Fruit fly (Drosophila melanogaster) whole organism, embryonic: Measurements from ENCODE around the gene NdufA3.

Experiments used
- Adf1 ChIP-seq: fragments of 200-800 bp; sonication (Bioruptor generic); IDR thresholded peaks from 2 replicates; pipeline ENCODE4 v1.3.6; 2022; ENCODE audit warnings: missing biosample characterization, missing genetic modification characterization
- CG10959 ChIP-seq: fragments of 200-800 bp; sonication (Bioruptor generic); IDR thresholded peaks from 2 replicates; pipeline ENCODE4 v1.3.6; 2022; ENCODE audit warnings: missing biosample characterization, missing genetic modification characterization
- CG11247 ChIP-seq: fragments of 200-800 bp; sonication (Bioruptor generic); IDR thresholded peaks from 2 replicates; pipeline ENCODE4 v1.3.6; 2022; ENCODE audit warnings: missing biosample characterization, missing genetic modification characterization
- CG11696 ChIP-seq: fragments of 200-800 bp; sonication (Bioruptor generic); IDR thresholded peaks from 2 replicates; pipeline ENCODE4 v1.3.6; 2022; ENCODE audit warnings: missing biosample characterization, missing genetic modification characterization
- CG11723 ChIP-seq: fragments of 200-800 bp; sonication (Bioruptor generic); optimal IDR thresholded peaks from 2 replicates; lab custom pipeline; 2017; ENCODE audit warnings: missing biosample characterization, mild to moderate bottlenecking, missing genetic modification characterization
- CG12071 ChIP-seq: fragments of 200-800 bp; sonication (Bioruptor generic); optimal IDR thresholded peaks from 3 replicates; lab custom pipeline; 2018; ENCODE audit warnings: missing biosample characterization, mild to moderate bottlenecking, missing genetic modification characterization
- CG15011 ChIP-seq: fragments of 200-800 bp; sonication (Bioruptor generic); optimal IDR thresholded peaks from 3 replicates; lab custom pipeline; 2018; ENCODE audit warnings: missing biosample characterization, mild to moderate bottlenecking, missing genetic modification characterization
- CG15479 ChIP-seq: fragments of 200-800 bp; sonication (Bioruptor generic); optimal IDR thresholded peaks from 3 replicates; lab custom pipeline; 2019; ENCODE audit warnings: missing biosample characterization, mild to moderate bottlenecking, missing genetic modification characterization, moderate library complexity
- CG16813 ChIP-seq: fragments of 200-800 bp; sonication (Bioruptor generic); IDR thresholded peaks from 3 replicates; pipeline ENCODE4 v1.3.6; 2022; ENCODE audit warnings: missing biosample characterization, missing genetic modification characterization; ENCODE audit not compliant: partially characterized antibody
- CG18262 ChIP-seq: fragments of 200-800 bp; optimal IDR thresholded peaks from 3 replicates; lab custom pipeline; 2019; ENCODE audit warnings: missing biosample characterization, mild to moderate bottlenecking, missing genetic modification characterization, moderate library complexity
- CG31224 ChIP-seq: fragments of 200-800 bp; sonication (Bioruptor generic); IDR thresholded peaks from 2 replicates; pipeline ENCODE4 v1.3.6; 2022; ENCODE audit warnings: missing biosample characterization, missing genetic modification characterization
- CG31365 ChIP-seq: fragments of 200-800 bp; sonication (Bioruptor generic); optimal IDR thresholded peaks from 2 replicates; lab custom pipeline; 2018; ENCODE audit warnings: missing biosample characterization, mild to moderate bottlenecking, missing genetic modification characterization
- CG33557 ChIP-seq: fragments of 200-800 bp; sonication (Bioruptor generic); optimal IDR thresholded peaks from 2 replicates; lab custom pipeline; 2019; ENCODE audit warnings: missing biosample characterization, mild to moderate bottlenecking, missing genetic modification characterization, moderate library complexity
- CG34376 ChIP-seq: fragments of 200-800 bp; sonication (Bioruptor generic); optimal IDR thresholded peaks from 2 replicates; lab custom pipeline; 2018; ENCODE audit warnings: missing biosample characterization, mild to moderate bottlenecking, missing genetic modification characterization
- CG34422 ChIP-seq: fragments of 200-800 bp; sonication (Bioruptor generic); IDR thresholded peaks from 3 replicates; pipeline ENCODE4 v1.3.6; 2022; ENCODE audit warnings: missing biosample characterization, missing genetic modification characterization
- CG4360 ChIP-seq: fragments of 200-800 bp; sonication (Bioruptor generic); IDR thresholded peaks from 2 replicates; pipeline ENCODE4 v1.3.6; 2022; ENCODE audit warnings: missing biosample characterization, missing genetic modification characterization
- CG6765 ChIP-seq: fragments of 200-800 bp; sonication (Bioruptor generic); optimal IDR thresholded peaks from 3 replicates; lab custom pipeline; 2017; ENCODE audit warnings: missing biosample characterization, mild to moderate bottlenecking, missing genetic modification characterization
- CG7357 ChIP-seq: fragments of 200-800 bp; sonication (Bioruptor generic); IDR thresholded peaks from 3 replicates; pipeline ENCODE4 v1.3.6; 2022; ENCODE audit warnings: missing biosample characterization, missing genetic modification characterization
- CG7556 ChIP-seq: fragments of 200-800 bp; sonication (Bioruptor generic); optimal IDR thresholded peaks from 2 replicates; lab custom pipeline; 2017; ENCODE audit warnings: missing biosample characterization, mild to moderate bottlenecking, missing genetic modification characterization
- CG7928 ChIP-seq: fragments of 200-800 bp; sonication (Bioruptor generic); optimal IDR thresholded peaks from 2 replicates; lab custom pipeline; 2017; ENCODE audit warnings: missing biosample characterization, mild to moderate bottlenecking, missing genetic modification characterization
- CG8765 ChIP-seq: fragments of 200-800 bp; sonication (Bioruptor generic); IDR thresholded peaks from 2 replicates; pipeline ENCODE4 v1.3.6; 2022; ENCODE audit warnings: missing biosample characterization, missing genetic modification characterization
- CG9609 ChIP-seq: fragments of 200-800 bp; sonication (Bioruptor generic); optimal IDR thresholded peaks from 3 replicates; lab custom pipeline; 2016; ENCODE audit warnings: missing biosample characterization, missing genetic modification characterization
- CG9727 ChIP-seq: fragments of 200-800 bp; sonication (Bioruptor generic); optimal IDR thresholded peaks from 3 replicates; lab custom pipeline; 2017; ENCODE audit warnings: missing biosample characterization, mild to moderate bottlenecking, missing genetic modification characterization
- D19A ChIP-seq: fragments of 200-800 bp; optimal IDR thresholded peaks from 3 replicates; lab custom pipeline; 2019; ENCODE audit warnings: missing biosample characterization, mild to moderate bottlenecking, missing genetic modification characterization, moderate library complexity
- Fer1 ChIP-seq: fragments of 200-800 bp; sonication (Bioruptor generic); optimal IDR thresholded peaks from 2 replicates; lab custom pipeline; 2017; ENCODE audit warnings: missing biosample characterization, mild to moderate bottlenecking, missing genetic modification characterization
- HLH4C ChIP-seq: fragments of 200-800 bp; sonication (Bioruptor generic); IDR thresholded peaks from 3 replicates; pipeline ENCODE4 v1.3.6; 2022; ENCODE audit warnings: missing biosample characterization, missing genetic modification characterization; ENCODE audit not compliant: partially characterized antibody
- Oli ChIP-seq: fragments of 200-800 bp; sonication (Bioruptor generic); optimal IDR thresholded peaks from 2 replicates; lab custom pipeline; 2018; ENCODE audit warnings: missing biosample characterization, mild to moderate bottlenecking, missing genetic modification characterization, moderate library complexity
- Ravus ChIP-seq: fragments of 200-800 bp; sonication (Bioruptor generic); IDR thresholded peaks from 2 replicates; pipeline ENCODE4 v1.3.6; 2022; ENCODE audit warnings: missing biosample characterization, missing genetic modification characterization
- Sin3A ChIP-seq: fragments of >200 bp; optimal IDR thresholded peaks from 2 replicates; lab custom pipeline; 2018
- Sry-β ChIP-seq: fragments of 200-800 bp; sonication (Bioruptor generic); optimal IDR thresholded peaks from 2 replicates; lab custom pipeline; 2018; ENCODE audit warnings: missing biosample characterization, mild to moderate bottlenecking, missing genetic modification characterization, moderate library complexity
- Ssrp ChIP-seq: fragments of 200-800 bp; sonication (Bioruptor generic); optimal IDR thresholded peaks from 2 replicates; lab custom pipeline; 2018; ENCODE audit warnings: missing biosample characterization, mild to moderate bottlenecking, missing genetic modification characterization, moderate library complexity
- abd-A ChIP-seq: fragments of 200-800 bp; sonication (Bioruptor generic); optimal IDR thresholded peaks from 3 replicates; lab custom pipeline; 2019; ENCODE audit warnings: missing biosample characterization, mild to moderate bottlenecking, missing genetic modification characterization, moderate library complexity
- ase ChIP-seq: fragments of 200-800 bp; sonication (Bioruptor generic); IDR thresholded peaks from 3 replicates; pipeline ENCODE4 v1.3.6; 2022; ENCODE audit warnings: missing biosample characterization, missing genetic modification characterization
- bbx ChIP-seq: fragments of 200-800 bp; sonication (Bioruptor generic); IDR thresholded peaks from 2 replicates; pipeline ENCODE4 v1.3.6; 2022; ENCODE audit warnings: missing biosample characterization, missing genetic modification characterization; ENCODE audit not compliant: partially characterized antibody
- bowl ChIP-seq: fragments of 200-800 bp; sonication (Bioruptor generic); IDR thresholded peaks from 2 replicates; pipeline ENCODE4 v1.3.6; 2022; ENCODE audit warnings: missing biosample characterization, missing genetic modification characterization
- dimm ChIP-seq: fragments of 200-800 bp; sonication (Bioruptor generic); IDR thresholded peaks from 2 replicates; pipeline ENCODE4 v1.3.6; 2022; ENCODE audit warnings: missing biosample characterization, missing genetic modification characterization
- dpn ChIP-seq, 2 experiments: fragments of 200-800 bp; sonication (Bioruptor generic); optimal IDR thresholded peaks; 3 replicates each; lab custom pipeline; 2016; ENCODE audit warnings: missing biosample characterization in 2 of 2, missing genetic modification characterization in 2 of 2
- ham ChIP-seq: fragments of 200-800 bp; sonication (Bioruptor generic); IDR thresholded peaks from 2 replicates; pipeline ENCODE4 v1.3.6; 2022; ENCODE audit warnings: missing biosample characterization, missing genetic modification characterization
- ind ChIP-seq: fragments of 200-800 bp; sonication (Bioruptor generic); optimal IDR thresholded peaks from 3 replicates; lab custom pipeline; 2016; ENCODE audit warnings: missing biosample characterization, missing genetic modification characterization
- lilli ChIP-seq: fragments of 200-800 bp; sonication (Bioruptor generic); optimal IDR thresholded peaks from 3 replicates; lab custom pipeline; 2016; ENCODE audit warnings: missing biosample characterization, missing genetic modification characterization
- phol ChIP-seq: fragments of 200-800 bp; sonication (Bioruptor generic); optimal IDR thresholded peaks from 3 replicates; lab custom pipeline; 2018; ENCODE audit warnings: missing biosample characterization, mild to moderate bottlenecking, missing genetic modification characterization, moderate library complexity
- prd ChIP-seq, 3 experiments: fragments of >200 bp in 2 of 3; fragments of 200-800 bp in 1 of 3; sonication (Bioruptor generic) in 1 of 3; optimal IDR thresholded peaks in 2 of 3; IDR thresholded peaks in 1 of 3; 2 replicates in 2 of 3; 3 replicates in 1 of 3; pipeline versions ENCODE4 v1.3.6 to Lab custom; 2017 to 2022; ENCODE audit warnings: missing biosample characterization in 1 of 3, missing genetic modification characterization in 1 of 3
- row ChIP-seq: fragments of 200-800 bp; sonication (Bioruptor generic); IDR thresholded peaks from 3 replicates; pipeline ENCODE4 v1.3.6; 2022; ENCODE audit warnings: missing biosample characterization, missing genetic modification characterization
- sim ChIP-seq: fragments of 200-800 bp; sonication (Bioruptor generic); IDR thresholded peaks from 2 replicates; pipeline ENCODE4 v1.3.6; 2022; ENCODE audit warnings: missing biosample characterization, missing genetic modification characterization
- ssp ChIP-seq: fragments of 200-800 bp; sonication (Bioruptor generic); IDR thresholded peaks from 2 replicates; pipeline ENCODE4 v1.3.6; 2022; ENCODE audit warnings: missing biosample characterization, missing genetic modification characterization
- stc ChIP-seq: fragments of 200-800 bp; sonication (Bioruptor generic); IDR thresholded peaks from 2 replicates; pipeline ENCODE4 v1.3.6; 2022; ENCODE audit warnings: missing biosample characterization, missing genetic modification characterization
- tgo ChIP-seq: fragments of 200-800 bp; sonication (Bioruptor generic); IDR thresholded peaks from 3 replicates; pipeline ENCODE4 v1.3.6; 2022; ENCODE audit warnings: missing biosample characterization, missing genetic modification characterization
- tna ChIP-seq: fragments of 200-800 bp; sonication (Bioruptor generic); IDR thresholded peaks from 2 replicates; pipeline ENCODE4 v1.3.6; 2022; ENCODE audit warnings: missing biosample characterization, missing genetic modification characterization; ENCODE audit not compliant: partially characterized antibody

The NdufA3 gene

DNA sequence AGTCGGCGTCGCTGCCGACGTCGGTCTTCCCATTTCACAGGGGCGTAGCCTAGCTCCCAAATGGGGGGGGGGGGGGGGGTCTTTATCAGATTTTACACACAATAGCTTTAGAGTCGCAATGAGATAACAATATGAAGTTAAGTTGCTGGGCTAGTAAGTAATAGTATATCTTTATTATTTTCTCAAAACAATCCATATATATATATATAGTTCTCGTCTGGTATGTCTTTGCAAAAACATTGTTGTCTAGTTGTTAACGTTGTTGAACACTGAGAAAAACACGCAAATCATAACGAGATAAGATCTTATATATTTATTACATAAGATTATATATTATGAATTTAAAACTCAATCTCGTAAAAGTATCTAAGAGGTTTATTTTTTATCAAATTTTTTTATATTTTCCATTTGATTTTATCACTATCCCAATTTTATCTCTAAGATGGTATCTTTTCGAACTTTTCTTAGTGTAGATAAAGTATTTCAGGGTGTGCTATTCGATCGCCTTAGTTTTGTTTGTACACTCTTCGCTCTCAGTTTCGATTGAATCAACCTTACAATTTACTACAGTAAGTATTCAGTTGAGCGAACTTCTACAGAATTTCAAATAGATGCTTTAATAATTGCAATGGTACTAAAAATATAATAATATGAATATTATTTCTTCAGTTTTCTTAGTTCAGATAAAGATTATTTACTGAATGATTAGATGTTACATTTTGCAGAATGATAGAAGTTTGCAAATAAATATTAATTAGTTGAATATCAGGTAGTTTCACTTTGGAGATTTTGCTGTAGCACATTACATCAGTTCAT is 42.2 kb upstream of the NdufA3 start (continued):
- TF ChIP-seq CG11247 (GFP tag; lab: Robert Waterston, UW) (peak; percentile 88), CG15011 (GFP tag; lab: Kevin White, UChicago) (peak; percentile 27), prd (optimal IDR thresholded peaks at IDR 0.05; lab: Kevin White, UChicago) (no peak), prd (GFP tag; IDR thresholded peaks at IDR 0.05; lab: Robert Waterston, UW) (peak; percentile 83), CG4360 (GFP tag; lab: Robert Waterston, UW) (no peak; the same call in 1 of the 2 replicates), Sry-β (GFP tag; lab: Kevin White, UChicago) (no peak), HLH4C (GFP tag; lab: Robert Waterston, UW) (no peak), CG11696 (GFP tag; lab: Robert Waterston, UW) (peak; percentile 72), tgo (peak; percentile 82; the same call in 2 of the 3 replicates), row (peak; percentile 84), CG31224 (GFP tag; lab: Robert Waterston, UW) (peak; percentile 89), bbx (no peak), CG6765 (GFP tag; lab: Kevin White, UChicago) (peak; percentile 78), CG9727 (GFP tag; lab: Kevin White, UChicago) (peak; percentile 78), Adf1 (GFP tag; lab: Robert Waterston, UW) (peak; percentile 96), CG34376 (GFP tag; lab: Kevin White, UChicago) (peak; percentile 32), CG10959 (GFP tag; lab: Robert Waterston, UW) (0 out of 2 replicates have a peak, but pooled peaks have one; percentile 38), ind (GFP tag; lab: Kevin White, UChicago) (peak; percentile 51), CG7928 (peak; percentile 42), ssp (GFP tag; lab: Robert Waterston, UW) (peak; percentile 55), CG15479 (GFP tag; lab: Kevin White, UChicago) (no peak), Fer1 (GFP tag; lab: Kevin White, UChicago) (peak; percentile 82), ham (GFP tag; lab: Robert Waterston, UW) (peak; percentile 79), CG11723 (GFP tag; lab: Kevin White, UChicago) (peak; percentile 51), abd-A (tag; lab: Kevin White, UChicago) (no peak), CG31365 (tag; lab: Kevin White, UChicago) (peak; percentile 32), dpn (GFP tag; optimal IDR thresholded peaks at IDR 0.05; lab: Kevin White, UChicago) (peak in 1 of 2 experiments; percentile 40), Ravus (GFP tag; lab: Robert Waterston, UW) (peak; percentile 67), dimm (GFP tag; lab: Robert Waterston, UW) (peak; percentile 56; the same call in 1 of the 2 replicates), tna (GFP tag; lab: Robert Waterston, UW) (no peak), stc (GFP tag; lab: Robert Waterston, UW) (peak; percentile 69), CG33557 (no peak), lilli (GFP tag; lab: Kevin White, UChicago) (peak; percentile 23), Oli (tag; lab: Kevin White, UChicago) (peak; percentile 61), ase (GFP tag; lab: Robert Waterston, UW) (peak; percentile 59; the same call in 1 of the 3 replicates), sim (0 out of 2 replicates have a peak, but pooled peaks have one; percentile 22), CG8765 (peak; percentile 56; the same call in 1 of the 2 replicates), CG18262 (tag; lab: Kevin White, UChicago) (peak; percentile 64), bowl (GFP tag; lab: Robert Waterston, UW) (peak; percentile 58; the same call in 1 of the 2 replicates), Ssrp (no peak), CG7357 (peak; percentile 69), phol (peak; percentile 52), CG16813 (no peak), D19A (tag; lab: Kevin White, UChicago) (peak; percentile 70), Sin3A (lab: Kevin White, UChicago) (no peak), CG9609 (GFP tag; lab: Kevin White, UChicago) (peak; percentile 37), CG34422 (GFP tag; lab: Robert Waterston, UW) (peak; percentile 85), CG7556 (GFP tag; lab: Kevin White, UChicago) (peak; percentile 83), CG12071 (GFP tag; lab: Kevin White, UChicago) (peak; percentile 60)
